Fruit fly (Drosophila melanogaster): ENCODE data around the gene BG642167.

Gene BG642167

dm6 chr3R:25806145-25806544 lies at the start of gene BG642167:
TSS of gene BG642167 (plus strand) at chr3R:25806445.
- no peak for TF ChIP-seq noc (tag; optimal IDR thresholded peaks at IDR 0.05)

- no peak for TF ChIP-seq noc (tag; optimal IDR thresholded peaks at IDR 0.05)
These were observed 46.8 kb upstream of the BG642167 start for dm6 chr3R:25759430-25759829.

- TF ChIP-seq noc (tag; optimal IDR thresholded peaks at IDR 0.05), result peak; percentile 39
These were observed 46.1 kb upstream of the BG642167 start for dm6 chr3R:25760190-25760589.

dm6 chr3R:25762005-25762764 lies 44.1 kb upstream of the BG642167 start:
- no peak for TF ChIP-seq noc (tag; optimal IDR thresholded peaks at IDR 0.05)

dm6 chr3R:25763005-25763404 lies 43.2 kb upstream of the BG642167 start, which contains the start of gene LpR1:
TSS of gene LpR1 (minus strand) at chr3R:25763105.
- no peak for TF ChIP-seq noc (tag; optimal IDR thresholded peaks at IDR 0.05)

- TF ChIP-seq noc (tag; optimal IDR thresholded peaks at IDR 0.05), result no peak
These were observed 31.0 kb upstream of the BG642167 start, which contains the start of the genes CG17197 and CG17198 for dm6 chr3R:25775269-25775668. TSS of gene CG17197 (minus strand) at chr3R:25775369. TSS of gene CG17198 (minus strand) at chr3R:25775369.

dm6 chr3R:25776137-25776536 lies 30.1 kb upstream of the BG642167 start, which contains the start of gene CG17196:
TSS of gene CG17196 (minus strand) at chr3R:25776237.
- TF ChIP-seq noc (tag; optimal IDR thresholded peaks at IDR 0.05), result no peak

dm6 chr3R:25777098-25777497 lies 29.1 kb upstream of the BG642167 start, which contains the start of gene CG17195:
TSS of gene CG17195 (minus strand) at chr3R:25777198.
- no peak for TF ChIP-seq noc (tag; optimal IDR thresholded peaks at IDR 0.05)

dm6 chr3R:25778205-25778604 lies 28.0 kb upstream of the BG642167 start, which contains the start of gene CG4956:
TSS of gene CG4956 (minus strand) at chr3R:25778305.
- TF ChIP-seq noc (tag; optimal IDR thresholded peaks at IDR 0.05), result no peak

- no peak for TF ChIP-seq noc (tag; optimal IDR thresholded peaks at IDR 0.05)
These were observed 23.3 kb upstream of the BG642167 start for dm6 chr3R:25782855-25783424.

dm6 chr3R:25787198-25787597 lies 19.0 kb upstream of the BG642167 start, which contains the start of gene CG4960:
TSS of gene CG4960 (minus strand) at chr3R:25787298.
- TF ChIP-seq noc (tag; optimal IDR thresholded peaks at IDR 0.05), result no peak

dm6 chr3R:25789355-25789754 lies 16.9 kb upstream of the BG642167 start, which contains the start of gene CG31380:
TSS of gene CG31380 (minus strand) at chr3R:25789455.
- TF ChIP-seq noc (tag; optimal IDR thresholded peaks at IDR 0.05), result no peak

- TF ChIP-seq noc (tag; optimal IDR thresholded peaks at IDR 0.05), result no peak
These were observed 15.9 kb upstream of the BG642167 start, which contains the start of gene CG31093 for dm6 chr3R:25790371-25790770. TSS of gene CG31093 (minus strand) at chr3R:25790471.

dm6 chr3R:25791807-25792206 lies 14.4 kb upstream of the BG642167 start:
- no peak for TF ChIP-seq noc (tag; optimal IDR thresholded peaks at IDR 0.05)

dm6 chr3R:25810796-25811195 lies 4.6 kb downstream of the BG642167 start, which contains the start of gene CG5024:
TSS of gene CG5024 (plus strand) at chr3R:25811096.
- no peak for TF ChIP-seq noc (tag; optimal IDR thresholded peaks at IDR 0.05)

dm6 chr3R:25811611-25812010 lies 5.4 kb downstream of the BG642167 start, which contains the start of the genes Acam and CG17770:
TSS of gene Acam (plus strand) at chr3R:25811911.
TSS of gene CG17770 (plus strand) at chr3R:25811911.
- TF ChIP-seq noc (tag; optimal IDR thresholded peaks at IDR 0.05), result no peak
